Worm (Caenorhabditis elegans) whole organism, midembryonic: ENCODE data around the gene Y5H2A.4.
"Not testable (repeated sequence)": the region's sequence is repeated elsewhere in the genome, so short reads cannot be mapped to it uniquely, and the experiment has no call there.

Experiments
- T22C8.4 ChIP-seq: fragments of 200-800 bp; sonication (Bioruptor generic); IDR thresholded peaks from 2 replicates; pipeline ENCODE4 v1.3.6; 2022; ENCODE audit warnings: missing genetic modification characterization, missing compliant biosample characterization
- cog-1 ChIP-seq: sonication (generic microtip); optimal IDR thresholded peaks from 2 replicates; lab custom pipeline; 2016; ENCODE audit warnings: missing genetic modification characterization, missing compliant biosample characterization
- flt-1 ChIP-seq: fragments of 200-800 bp; sonication (Bioruptor generic); IDR thresholded peaks from 2 replicates; pipeline ENCODE4 v1.3.6; 2022; ENCODE audit warnings: missing genetic modification characterization, missing compliant biosample characterization
- klf-2 ChIP-seq: fragments of 200-800 bp; sonication (Bioruptor generic); conservative IDR thresholded peaks from 2 replicates; pipeline ENCODE4 v1.3.6; 2022; ENCODE audit warnings: missing genetic modification reagents, missing genetic modification characterization, missing compliant biosample characterization
- med-1 ChIP-seq: sonication (generic microtip); optimal IDR thresholded peaks from 2 replicates; lab custom pipeline; 2017; ENCODE audit warnings: missing genetic modification characterization, mild to moderate bottlenecking, missing compliant biosample characterization, antibody characterized with exemption, missing genetic modification reagents; ENCODE audit not compliant: insufficient read depth
- ref-1 ChIP-seq: fragments of 200-800 bp; sonication (Bioruptor generic); conservative IDR thresholded peaks from 2 replicates; pipeline ENCODE4 v1.3.6; 2022; ENCODE audit warnings: missing genetic modification reagents, missing genetic modification characterization, missing compliant biosample characterization
- tab-1 ChIP-seq: fragments of 200-800 bp; sonication (Bioruptor generic); IDR thresholded peaks from 2 replicates; pipeline ENCODE4 v1.3.6; 2022; ENCODE audit warnings: missing genetic modification characterization, missing compliant biosample characterization
- ztf-23 ChIP-seq: fragments of 200-800 bp; sonication (Bioruptor generic); IDR thresholded peaks from 2 replicates; pipeline ENCODE4 v1.3.6; 2022; ENCODE audit warnings: missing genetic modification reagents, missing genetic modification characterization, missing compliant biosample characterization
- ztf-29 ChIP-seq: fragments of 200-800 bp; sonication (Bioruptor generic); IDR thresholded peaks from 2 replicates; pipeline ENCODE4 v1.3.6; 2022; ENCODE audit warnings: missing genetic modification reagents, missing genetic modification characterization, missing compliant biosample characterization

Gene Y5H2A.4

ce11 chrV:2274253-2274892, at the start of gene Y5H2A.4, which contains the start of gene abu-4:
Y5H2A.4 (minus strand) TSS chrV:2274353.
abu-4 (plus strand) TSS chrV:2274842.
- TF ChIP-seq med-1 (GFP tag; lab: Kevin White, UChicago) (no peak), T22C8.4 (GFP tag; lab: Robert Waterston, UW) (no peak)

DNA sequence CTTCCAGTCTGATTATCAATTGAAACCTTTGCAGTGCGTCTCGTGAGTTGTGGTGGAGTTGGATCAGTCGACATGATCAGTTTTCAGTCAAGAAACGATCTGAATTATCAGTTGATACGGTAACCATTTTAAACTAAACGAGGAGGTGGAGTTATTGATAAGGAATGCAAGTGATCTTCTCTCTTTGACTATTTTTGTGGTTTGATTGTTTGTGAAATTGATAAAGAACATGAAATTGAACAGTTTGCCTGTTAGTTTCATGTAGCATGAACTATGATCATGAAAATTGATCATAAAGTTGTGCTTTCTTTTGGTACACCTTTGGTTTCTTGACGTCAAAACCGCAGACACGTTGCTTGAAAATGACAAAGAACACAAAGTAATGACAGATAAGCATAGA, 48.3 kb upstream of the Y5H2A.4 start, which contains the start of gene pud-1.2:
pud-1.2 (minus strand) TSS at position 101 of the 400 bp plus-strand sequence.
- not testable (repeated sequence) for TF ChIP-seq ztf-23; med-1 (GFP tag; lab: Kevin White, UChicago); ref-1 (GFP tag; lab: Robert Waterston, UW)

- not testable (repeated sequence) for TF ChIP-seq klf-2 (GFP tag; lab: Robert Waterston, UW); cog-1 (tag; lab: Kevin White, UChicago); T22C8.4 (GFP tag; lab: Robert Waterston, UW)
Observed at ce11 chrV:2321001-2321400, 46.8 kb upstream of the Y5H2A.4 start, which contains the start of gene Y19D10B.6. Y19D10B.6 (minus strand) TSS chrV:2321101.

- TF ChIP-seq klf-2 (GFP tag; lab: Robert Waterston, UW) (no peak), tab-1 (GFP tag; lab: Robert Waterston, UW) (no peak), cog-1 (tag; lab: Kevin White, UChicago) (no peak), med-1 (GFP tag; lab: Kevin White, UChicago) (no peak), ztf-23 (no peak), T22C8.4 (GFP tag; lab: Robert Waterston, UW) (no peak), ref-1 (GFP tag; lab: Robert Waterston, UW) (no peak), flt-1 (no peak), ztf-29 (GFP tag; lab: Robert Waterston, UW) (no peak)
Observed at ce11 chrV:2308246-2308645, 34.1 kb upstream of the Y5H2A.4 start.

DNA sequence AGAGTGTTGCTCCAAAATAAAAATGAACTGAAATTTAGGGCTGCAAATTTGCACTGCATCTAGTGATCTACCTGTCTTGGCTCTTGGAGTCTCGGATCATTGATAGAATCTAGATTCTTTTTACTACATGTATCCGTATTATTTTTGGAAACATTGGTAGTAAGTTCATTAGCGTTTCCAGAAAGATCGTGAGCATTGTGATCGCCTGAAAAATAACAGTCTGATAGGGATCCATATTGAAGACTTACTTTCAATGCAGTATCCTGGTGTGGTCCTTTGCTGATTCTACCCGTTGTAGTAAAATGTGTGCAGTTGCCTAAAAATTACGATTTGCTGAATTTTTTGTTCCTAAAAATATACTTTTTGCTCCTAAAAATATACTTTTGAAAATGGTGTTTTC, 32.2 kb upstream of the Y5H2A.4 start:
- TF ChIP-seq T22C8.4 (GFP tag; lab: Robert Waterston, UW) (no peak), klf-2 (GFP tag; lab: Robert Waterston, UW) (no peak), ref-1 (GFP tag; lab: Robert Waterston, UW) (no peak), med-1 (GFP tag; lab: Kevin White, UChicago) (no peak), ztf-29 (GFP tag; lab: Robert Waterston, UW) (no peak), ztf-23 (no peak), tab-1 (GFP tag; lab: Robert Waterston, UW) (no peak), cog-1 (tag; lab: Kevin White, UChicago) (no peak), flt-1 (no peak)

- TF ChIP-seq flt-1 (no peak), tab-1 (GFP tag; lab: Robert Waterston, UW) (no peak), T22C8.4 (GFP tag; lab: Robert Waterston, UW) (no peak), klf-2 (GFP tag; lab: Robert Waterston, UW) (no peak), ref-1 (GFP tag; lab: Robert Waterston, UW) (no peak), ztf-29 (GFP tag; lab: Robert Waterston, UW) (no peak), med-1 (GFP tag; lab: Kevin White, UChicago) (no peak), ztf-23 (no peak), cog-1 (tag; lab: Kevin White, UChicago) (no peak)
Observed at ce11 chrV:2303775-2304174, 29.6 kb upstream of the Y5H2A.4 start, which contains the start of gene irld-15. irld-15 (minus strand) TSS chrV:2303875.

- TF ChIP-seq flt-1 (no peak), ref-1 (GFP tag; lab: Robert Waterston, UW) (no peak), ztf-29 (GFP tag; lab: Robert Waterston, UW) (no peak), tab-1 (GFP tag; lab: Robert Waterston, UW) (no peak), med-1 (GFP tag; lab: Kevin White, UChicago) (no peak), klf-2 (GFP tag; lab: Robert Waterston, UW) (no peak), ztf-23 (no peak), cog-1 (tag; lab: Kevin White, UChicago) (no peak), T22C8.4 (GFP tag; lab: Robert Waterston, UW) (no peak)
Observed at ce11 chrV:2300905-2301304, 26.8 kb upstream of the Y5H2A.4 start, which contains the start of gene Y19D10B.8. Y19D10B.8 (minus strand) TSS chrV:2301005.

ce11 chrV:2294577-2294976, 20.4 kb upstream of the Y5H2A.4 start, which contains the start of gene nhr-226:
nhr-226 (plus strand) TSS chrV:2294877.
- TF ChIP-seq med-1 (GFP tag; lab: Kevin White, UChicago) (no peak), cog-1 (tag; lab: Kevin White, UChicago) (no peak), flt-1 (no peak), klf-2 (GFP tag; lab: Robert Waterston, UW) (no peak), T22C8.4 (GFP tag; lab: Robert Waterston, UW) (no peak), ref-1 (GFP tag; lab: Robert Waterston, UW) (no peak), tab-1 (GFP tag; lab: Robert Waterston, UW) (no peak), ztf-29 (GFP tag; lab: Robert Waterston, UW) (no peak), ztf-23 (no peak)

DNA sequence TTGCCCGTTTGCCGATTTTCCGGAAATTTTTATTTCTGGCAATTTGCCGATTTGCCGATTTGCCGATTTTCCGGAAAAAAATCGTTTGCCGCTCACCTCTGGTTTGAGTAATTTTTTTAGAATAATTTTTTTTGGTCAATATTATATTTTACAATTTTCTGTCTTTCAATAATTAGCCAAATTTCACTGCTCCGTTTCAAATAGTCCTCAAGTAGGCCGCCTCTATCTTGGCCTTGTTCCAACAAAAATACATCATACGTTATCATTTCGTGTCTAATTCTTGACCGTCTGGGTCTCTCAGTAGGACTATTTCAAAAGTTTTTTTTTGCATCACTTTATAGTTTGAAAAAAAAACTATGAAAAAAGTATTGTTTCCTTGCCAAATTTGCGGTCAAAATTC, 18.1 kb upstream of the Y5H2A.4 start, which contains the start of gene nhr-115:
nhr-115 (plus strand) TSS at position 301 of the 400 bp plus-strand sequence.
- no peak for TF ChIP-seq med-1 (GFP tag; lab: Kevin White, UChicago)
- no peak for TF ChIP-seq tab-1 (GFP tag; lab: Robert Waterston, UW)
- no peak for TF ChIP-seq flt-1
- TF ChIP-seq ref-1 (GFP tag; lab: Robert Waterston, UW), result no peak
- no peak for TF ChIP-seq T22C8.4 (GFP tag; lab: Robert Waterston, UW)
- TF ChIP-seq ztf-23, result no peak
